Fruit fly (Drosophila melanogaster) whole organism, embryonic: ENCODE results near the gene CG10254.

Source experiments
- Blimp-1 ChIP-seq: fragments of 200-800 bp; sonication (Bioruptor generic); optimal IDR thresholded peaks from 3 replicates; lab custom pipeline; 2018; ENCODE audit warnings: missing biosample characterization, missing genetic modification characterization, mild to moderate bottlenecking, moderate library complexity, missing genetic modification reagents
- Bteb2 ChIP-seq: fragments of 200-800 bp; sonication (Bioruptor generic); optimal IDR thresholded peaks from 2 replicates; lab custom pipeline; 2016; ENCODE audit warnings: missing biosample characterization, missing genetic modification characterization
- CG6854 ChIP-seq: fragments of 200-800 bp; sonication (Bioruptor generic); optimal IDR thresholded peaks from 3 replicates; lab custom pipeline; 2017; ENCODE audit warnings: missing biosample characterization, mild to moderate bottlenecking, missing genetic modification characterization
- CG9797 ChIP-seq: fragments of 200-800 bp; sonication (Bioruptor generic); optimal IDR thresholded peaks from 3 replicates; lab custom pipeline; 2018; ENCODE audit warnings: missing biosample characterization, mild to moderate bottlenecking, missing genetic modification characterization
- Dp ChIP-seq: fragments of 200-800 bp; sonication (Bioruptor generic); optimal IDR thresholded peaks from 2 replicates; lab custom pipeline; 2018; ENCODE audit warnings: missing biosample characterization, mild to moderate bottlenecking, missing genetic modification characterization, moderate library complexity
- HLH54F ChIP-seq: fragments of 200-800 bp; sonication (Bioruptor generic); optimal IDR thresholded peaks from 3 replicates; lab custom pipeline; 2016; ENCODE audit warnings: missing biosample characterization, missing genetic modification characterization
- ase ChIP-seq: fragments of 200-800 bp; sonication (Bioruptor generic); IDR thresholded peaks from 3 replicates; pipeline ENCODE4 v1.3.6; 2022; ENCODE audit warnings: missing biosample characterization, missing genetic modification characterization
- ci ChIP-seq: fragments of 200-800 bp; sonication (Bioruptor generic); IDR thresholded peaks from 3 replicates; pipeline ENCODE4 v1.3.6; 2022; ENCODE audit warnings: missing biosample characterization, missing genetic modification characterization
- jigr1 ChIP-seq: fragments of 200-800 bp; sonication (Bioruptor generic); IDR thresholded peaks from 3 replicates; pipeline ENCODE4 v1.3.6; 2022; ENCODE audit warnings: missing biosample characterization, missing genetic modification characterization
- lola ChIP-seq, 3 experiments: fragments of >200 bp in 2 of 3; fragments of 200-800 bp in 1 of 3; sonication (Bioruptor generic) in 1 of 3; optimal IDR thresholded peaks; 2 replicates each; lab custom pipeline; 2017 to 2019; ENCODE audit warnings: missing biosample characterization in 3 of 3, missing genetic modification characterization in 3 of 3, mild to moderate bottlenecking in 1 of 3, moderate library complexity in 1 of 3
- psq ChIP-seq: fragments of 200-800 bp; sonication (Bioruptor generic); optimal IDR thresholded peaks from 2 replicates; lab custom pipeline; 2017; ENCODE audit warnings: missing biosample characterization, missing genetic modification characterization
- seq ChIP-seq: fragments of 200-800 bp; sonication (Bioruptor generic); IDR thresholded peaks from 2 replicates; pipeline ENCODE4 v1.3.6; 2022; ENCODE audit warnings: missing biosample characterization, missing genetic modification characterization
- tap ChIP-seq: fragments of 200-800 bp; optimal IDR thresholded peaks from 3 replicates; lab custom pipeline; 2019; ENCODE audit warnings: missing biosample characterization, mild to moderate bottlenecking, missing genetic modification characterization, moderate library complexity

dm6 chr3R:23730472-23730801 lies 35.7 kb upstream of the CG10254 start:
- no peak for TF ChIP-seq CG6854
- no peak for TF ChIP-seq HLH54F (GFP tag; lab: Kevin White, UChicago)
- TF ChIP-seq seq (GFP tag; lab: Robert Waterston, UW) = no peak
- TF ChIP-seq psq (GFP tag; lab: Kevin White, UChicago) = no peak
- no peak for TF ChIP-seq Dp (GFP tag; lab: Kevin White, UChicago)
- TF ChIP-seq ci (GFP tag; lab: Robert Waterston, UW) = no peak; the same call in 2 of the 3 replicates
- no peak for TF ChIP-seq jigr1 (GFP tag; lab: Robert Waterston, UW)
- no peak for TF ChIP-seq Blimp-1
- no peak for TF ChIP-seq Bteb2 (GFP tag; lab: Kevin White, UChicago)
- TF ChIP-seq ase (GFP tag; lab: Robert Waterston, UW) = no peak
- TF ChIP-seq lola (GFP tag; optimal IDR thresholded peaks at IDR 0.05; lab: Kevin White, UChicago) = no peak
- TF ChIP-seq CG9797 (GFP tag; lab: Kevin White, UChicago) = no peak
- no peak for TF ChIP-seq tap (tag; lab: Kevin White, UChicago)
